Worm (Caenorhabditis elegans) whole organism, L1 larva: ENCODE results near the gene mltn-9.

Experiments
- ceh-88 ChIP-seq: fragments of 200-800 bp; sonication (Bioruptor generic); IDR thresholded peaks from 2 replicates; pipeline ENCODE4 v1.3.6; 2022; ENCODE audit warnings: missing genetic modification characterization, missing compliant biosample characterization
- efl-1 ChIP-seq, 4 experiments: fragments of 150-350 bp; optimal IDR thresholded peaks in 3 of 4; peaks in 1 of 4; 1 replicate in 1 of 4; 2 replicates in 3 of 4; lab custom pipeline; 2014; ENCODE audit warnings: missing biosample characterization in 2 of 4, missing genetic modification characterization in 2 of 4, missing genetic modification reagents in 2 of 4
- elt-3 ChIP-seq, 6 experiments: fragments of 150-350 bp in 1 of 6; sonication (generic microtip); optimal IDR thresholded peaks; 2 replicates each; lab custom pipeline; 2017 to 2018; ENCODE audit warnings: missing biosample characterization in 6 of 6, missing genetic modification characterization in 6 of 6, inconsistent platforms in 1 of 6
- fkh-10 ChIP-seq: sonication (generic microtip); optimal IDR thresholded peaks from 2 replicates; lab custom pipeline; 2017; ENCODE audit warnings: missing biosample characterization, missing genetic modification reagents, missing genetic modification characterization
- fos-1 ChIP-seq: fragments of 150-350 bp; optimal IDR thresholded peaks from 2 replicates; lab custom pipeline; 2014; ENCODE audit warnings: missing biosample characterization, missing genetic modification characterization
- lsy-2 ChIP-seq, 2 experiments: fragments of 150-350 bp; optimal IDR thresholded peaks; 2 replicates each; lab custom pipeline; 2014; ENCODE audit warnings: missing biosample characterization in 2 of 2, missing genetic modification characterization in 2 of 2
- mep-1 ChIP-seq: fragments of 150-350 bp; optimal IDR thresholded peaks from 2 replicates; lab custom pipeline; 2014; ENCODE audit warnings: missing biosample characterization, missing genetic modification characterization
- nhr-11 ChIP-seq: fragments of 150-350 bp; optimal IDR thresholded peaks from 2 replicates; lab custom pipeline; 2014; ENCODE audit warnings: missing biosample characterization, missing genetic modification characterization
- nhr-12 ChIP-seq: sonication (generic microtip); optimal IDR thresholded peaks from 2 replicates; lab custom pipeline; 2017; ENCODE audit warnings: missing biosample characterization, missing genetic modification characterization
- pqm-1 ChIP-seq: sonication (generic microtip); optimal IDR thresholded peaks from 3 replicates; lab custom pipeline; 2017; ENCODE audit warnings: missing biosample characterization, missing genetic modification characterization
- skn-1 ChIP-seq: fragments of 150-350 bp; optimal IDR thresholded peaks from 2 replicates; lab custom pipeline; 2014; ENCODE audit warnings: missing biosample characterization, missing genetic modification characterization
- snu-23 ChIP-seq: sonication (generic microtip); optimal IDR thresholded peaks from 2 replicates; lab custom pipeline; 2016; ENCODE audit warnings: missing genetic modification characterization, missing compliant biosample characterization
- unc-62 ChIP-seq: fragments of 150-350 bp; optimal IDR thresholded peaks from 2 replicates; lab custom pipeline; 2014; ENCODE audit warnings: missing biosample characterization, missing genetic modification reagents, missing genetic modification characterization
- xbp-1 ChIP-seq: sonication (generic microtip); optimal IDR thresholded peaks from 2 replicates; lab custom pipeline; 2016; ENCODE audit warnings: missing genetic modification characterization, missing compliant biosample characterization

DNA sequence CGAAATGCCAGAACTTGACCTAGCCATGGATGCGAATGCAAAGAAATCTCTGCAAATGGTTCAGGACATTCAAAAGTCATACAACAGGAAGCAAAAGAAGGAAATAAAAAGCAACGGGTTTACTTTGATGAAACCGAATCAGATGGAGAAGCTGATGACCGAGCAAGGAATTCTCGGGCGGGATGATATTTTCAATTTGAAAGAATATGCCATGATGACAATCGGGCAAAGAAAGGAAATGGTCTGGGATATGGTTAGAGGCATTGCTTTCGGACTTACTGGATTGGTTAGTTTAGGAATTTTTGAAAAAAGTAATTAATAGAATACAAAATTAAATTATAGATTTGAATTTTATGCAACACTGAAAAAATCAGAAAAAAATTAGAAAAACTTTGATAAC is 4.9 kb downstream of the mltn-9 start:
- TF ChIP-seq snu-23 (GFP tag; lab: Kevin White, UChicago): no peak
- no peak for TF ChIP-seq xbp-1 (tag; lab: Kevin White, UChicago)
- no peak for TF ChIP-seq fos-1 (tag; lab: Kevin White, UChicago)
- TF ChIP-seq skn-1 (tag; lab: Kevin White, UChicago): no peak
- TF ChIP-seq pqm-1 (tag; lab: Kevin White, UChicago): no peak
- TF ChIP-seq mep-1 (tag; lab: Kevin White, UChicago): no peak
- no peak for TF ChIP-seq nhr-11 (tag; lab: Kevin White, UChicago)
- no peak for TF ChIP-seq fkh-10 (GFP tag; lab: Kevin White, UChicago)
- no peak for TF ChIP-seq unc-62
- TF ChIP-seq efl-1 (optimal IDR thresholded peaks at IDR 0.05; lab: Kevin White, UChicago): no peak
- TF ChIP-seq efl-1 (GFP tag; optimal IDR thresholded peaks at IDR 0.05 in 1 of 2; lab: Kevin White, UChicago): no peak
- TF ChIP-seq nhr-12 (tag; lab: Kevin White, UChicago): no peak
- TF ChIP-seq ceh-88 (GFP tag; lab: Robert Waterston, UW): no peak
- no peak for TF ChIP-seq lsy-2 (tag; optimal IDR thresholded peaks at IDR 0.05; lab: Kevin White, UChicago)
- no peak for TF ChIP-seq elt-3 (tag; optimal IDR thresholded peaks at IDR 0.05; lab: Kevin White, UChicago)
